Fruit fly (Drosophila melanogaster): ENCODE data around the gene CG1637.

CG1637 gene

DNA sequence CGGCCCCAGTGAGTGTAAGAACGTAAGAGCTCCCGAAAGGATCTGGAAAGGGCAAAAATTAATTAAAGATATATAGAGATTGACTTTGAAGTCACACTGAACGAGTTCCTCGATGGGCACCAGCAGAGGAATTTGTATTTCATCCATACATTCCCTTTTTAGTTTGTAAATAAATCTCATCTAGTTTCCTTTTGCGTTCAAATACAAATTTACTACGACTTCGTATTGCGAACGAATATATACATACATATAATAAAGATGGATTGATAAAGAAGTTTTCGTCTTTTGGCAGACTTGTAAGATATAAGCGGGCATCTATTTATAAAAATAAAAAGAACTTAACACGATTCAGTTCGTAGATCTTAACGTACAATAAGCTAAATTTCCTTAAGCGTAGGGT lies 22.0 kb upstream of the CG1637 start, which contains the start of gene CG15208:
CG15208 (plus strand) TSS at position 301 of the 400 bp plus-strand sequence.
- no peak for TF ChIP-seq CG18599 (GFP tag; optimal IDR thresholded peaks at IDR 0.05)
- no peak for TF ChIP-seq Deaf1 (tag; optimal IDR thresholded peaks at IDR 0.05)
- TF ChIP-seq unc-4 (GFP tag; IDR thresholded peaks at IDR 0.05; ENCODE audit: partially characterized antibody), result 0 out of 2 replicates have a peak, but pooled peaks have one; percentile 1

DNA sequence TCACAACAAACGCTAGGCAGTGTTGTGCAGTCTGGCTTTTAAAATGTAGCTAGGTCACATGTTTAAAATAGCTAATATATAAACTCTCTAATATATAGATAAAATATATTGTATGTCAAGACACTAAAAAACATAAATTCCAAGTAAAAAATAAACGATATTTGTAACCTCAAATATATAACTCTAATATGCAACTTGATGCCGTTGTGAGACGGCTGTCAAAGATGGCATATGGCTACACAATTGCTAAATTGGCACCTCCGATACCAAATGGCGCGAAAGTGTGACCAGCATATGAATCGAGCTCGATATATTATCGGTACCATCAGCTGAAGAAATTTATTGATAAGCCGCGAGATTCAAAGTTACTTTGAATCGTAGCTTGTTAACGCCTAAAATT lies 21.5 kb upstream of the CG1637 start, which contains the start of gene CG1582:
CG1582 (minus strand) TSS at position 71 of the 400 bp plus-strand sequence.
- TF ChIP-seq tgo (GFP tag; IDR thresholded peaks at IDR 0.05) (no peak), dati (GFP tag; IDR thresholded peaks at IDR 0.05) (no peak), al (GFP tag; IDR thresholded peaks at IDR 0.05) (peak; percentile 34; the same call in 1 of the 2 replicates), CG14050 (GFP tag; IDR thresholded peaks at IDR 0.05) (no peak), grau (tag; optimal IDR thresholded peaks at IDR 0.05) (peak; percentile 50), CG34422 (GFP tag; IDR thresholded peaks at IDR 0.05) (0 out of 3 replicates have a peak, but pooled peaks have one; percentile 35), emc (GFP tag; optimal IDR thresholded peaks at IDR 0.05) (no peak), Awh (GFP tag; IDR thresholded peaks at IDR 0.05) (no peak), ap (GFP tag; IDR thresholded peaks at IDR 0.05) (no peak), gce (GFP tag; IDR thresholded peaks at IDR 0.05) (no peak), zen (tag; optimal IDR thresholded peaks at IDR 0.05) (peak; percentile 5), Dip3 (GFP tag; optimal IDR thresholded peaks at IDR 0.05) (no peak), amos (GFP tag; IDR thresholded peaks at IDR 0.05; ENCODE audit: partially characterized antibody) (peak; percentile 34; the same call in 1 of the 2 replicates), CG10366 (GFP tag; IDR thresholded peaks at IDR 0.05) (no peak), CG12219 (GFP tag; optimal IDR thresholded peaks at IDR 0.05) (no peak), CG14860 (GFP tag; IDR thresholded peaks at IDR 0.05; ENCODE audit: partially characterized antibody) (0 out of 3 replicates have a peak, but pooled peaks have one; percentile 27), CG12071 (GFP tag; optimal IDR thresholded peaks at IDR 0.05) (no peak), E2f2 (GFP tag; IDR thresholded peaks at IDR 0.05) (peak; percentile 83), CG4820 (GFP tag; optimal IDR thresholded peaks at IDR 0.05) (peak; percentile 13), pita (GFP tag; optimal IDR thresholded peaks at IDR 0.05) (no peak), CG1832 (GFP tag; optimal IDR thresholded peaks at IDR 0.05) (no peak), Sin3A (optimal IDR thresholded peaks at IDR 0.05) (peak; percentile 37), ERR (GFP tag; optimal IDR thresholded peaks at IDR 0.05) (no peak), chif (GFP tag; optimal IDR thresholded peaks at IDR 0.05) (no peak), grn (GFP tag; optimal IDR thresholded peaks at IDR 0.05) (no peak), CG2712 (tag; optimal IDR thresholded peaks at IDR 0.05) (peak; percentile 42), lola (GFP tag; optimal IDR thresholded peaks at IDR 0.05) (peak in 1 of 3 experiments; percentile 30), unpg (GFP tag; optimal IDR thresholded peaks at IDR 0.05) (peak; percentile 14), CG3065 (GFP tag; optimal IDR thresholded peaks at IDR 0.05) (no peak), br (optimal IDR thresholded peaks at IDR 0.05) (no peak), pzg (GFP tag; optimal IDR thresholded peaks at IDR 0.05) (peak; percentile 52), klu (GFP tag; IDR thresholded peaks at IDR 0.05) (no peak), exex (tag; optimal IDR thresholded peaks at IDR 0.05) (no peak), D19A (tag; optimal IDR thresholded peaks at IDR 0.05) (peak; percentile 4), nom (GFP tag; optimal IDR thresholded peaks at IDR 0.05) (no peak), Side (GFP tag; optimal IDR thresholded peaks at IDR 0.05) (no peak), CG7963 (GFP tag; IDR thresholded peaks at IDR 0.05; ENCODE audit: partially characterized antibody) (no peak), CG18476 (GFP tag; optimal IDR thresholded peaks at IDR 0.05) (no peak), CG30020 (tag; optimal IDR thresholded peaks at IDR 0.05) (peak; percentile 32), dpn (GFP tag; optimal IDR thresholded peaks at IDR 0.05) (peak in 1 of 2 experiments; percentile 23), CG18262 (tag; optimal IDR thresholded peaks at IDR 0.05) (peak; percentile 20), CG14441 (GFP tag; IDR thresholded peaks at IDR 0.05) (no peak), chn (GFP tag; optimal IDR thresholded peaks at IDR 0.05) (no peak), CG4617 (GFP tag; optimal IDR thresholded peaks at IDR 0.05; ENCODE audit: borderline replicate concordance) (peak; percentile 11), Dbx (GFP tag; IDR thresholded peaks at IDR 0.05) (0 out of 3 replicates have a peak, but pooled peaks have one; percentile 8), cato (GFP tag; optimal IDR thresholded peaks at IDR 0.05; ENCODE audit: borderline replicate concordance) (no peak)

All from whole organism, embryonic.